Fruit fly (Drosophila melanogaster) whole organism, wandering third instar larva: ENCODE data around the gene CG11714.

Experiments
- Mio ChIP-seq: sonication (Bioruptor generic); optimal IDR thresholded peaks from 2 replicates; lab custom pipeline; 2016; ENCODE audit warnings: missing biosample characterization, missing genetic modification characterization
- tai ChIP-seq: sonication (Bioruptor generic); optimal IDR thresholded peaks from 2 replicates; lab custom pipeline; 2016; ENCODE audit warnings: missing biosample characterization, missing genetic modification characterization

- TF ChIP-seq Mio (GFP tag; lab: Kevin White, UChicago) (no peak), tai (GFP tag; lab: Kevin White, UChicago) (no peak)
Observed at dm6 chr3L:11548009-11548408, 25.5 kb upstream of the CG11714 start.
